Worm (Caenorhabditis elegans): ENCODE results near the gene irld-3.

irld-3 gene

DNA sequence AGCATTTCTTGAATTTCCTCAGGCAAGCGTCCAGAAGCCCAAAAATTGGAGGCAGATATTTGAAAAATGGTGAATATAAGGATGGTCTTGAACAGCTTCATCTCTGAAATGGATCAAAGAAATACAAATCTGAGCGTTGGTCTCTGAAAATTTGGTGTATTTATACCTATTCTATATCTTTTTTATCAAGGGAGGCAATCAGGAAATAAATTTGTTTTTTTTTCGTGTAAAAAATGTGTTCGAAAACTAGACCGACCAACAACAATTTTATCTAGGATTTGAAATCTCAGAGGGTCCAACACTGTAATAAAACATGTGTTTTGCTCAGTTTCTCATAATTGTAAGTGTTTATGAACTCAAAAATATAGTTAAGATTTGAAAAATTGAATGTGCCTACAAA is 16.6 kb downstream of the irld-3 start, which contains the start of gene srt-56:
Gene srt-56 (minus strand): TSS at position 101 of the 400 bp plus-strand sequence.
- TF ChIP-seq nhr-237 (tag; optimal IDR thresholded peaks at IDR 0.05), result no peak

DNA sequence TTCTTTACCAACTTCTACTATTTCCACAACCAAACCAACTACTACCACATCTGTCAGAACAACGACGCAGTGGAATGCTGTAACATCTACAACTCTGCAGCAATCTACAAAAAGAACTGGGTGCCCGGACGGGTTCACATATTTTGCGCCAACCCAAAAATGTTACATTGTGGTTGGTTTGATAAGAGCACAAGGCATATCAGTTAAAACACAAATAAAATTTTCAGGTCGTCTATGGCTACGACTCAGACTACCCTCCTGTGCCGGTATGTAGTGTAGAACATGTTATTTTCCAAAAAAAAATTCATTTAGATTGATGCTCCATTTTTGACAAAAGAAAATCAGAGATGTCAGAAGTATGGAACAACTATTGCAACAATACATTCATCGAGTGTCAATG is 19.2 kb downstream of the irld-3 start:
- no peak for TF ChIP-seq unc-62 (GFP tag; optimal IDR thresholded peaks at IDR 0.05)
- no peak for TF ChIP-seq hlh-1 (tag; optimal IDR thresholded peaks at IDR 0.05)
- TF ChIP-seq bed-3 (GFP tag; optimal IDR thresholded peaks at IDR 0.05), result no peak
- no peak for TF ChIP-seq nhr-2 (tag; optimal IDR thresholded peaks at IDR 0.05)
- no peak for TF ChIP-seq nhr-237 (tag; optimal IDR thresholded peaks at IDR 0.05)
- no peak for TF ChIP-seq unc-120 (tag; optimal IDR thresholded peaks at IDR 0.05; ENCODE audit: poor library complexity, severe bottlenecking)
- no peak for TF ChIP-seq ceh-39 (tag; optimal IDR thresholded peaks at IDR 0.05)
- TF ChIP-seq ceh-43 (GFP tag; optimal IDR thresholded peaks at IDR 0.05), result no peak
- no peak for TF ChIP-seq nhr-28 (tag; optimal IDR thresholded peaks at IDR 0.05)
- TF ChIP-seq zip-8 (tag; optimal IDR thresholded peaks at IDR 0.05), result no peak
- no peak for TF ChIP-seq nhr-12 (tag; optimal IDR thresholded peaks at IDR 0.05)
- no peak for TF ChIP-seq cnd-1 (tag; optimal IDR thresholded peaks at IDR 0.05)
- TF ChIP-seq drap-1 (GFP tag; optimal IDR thresholded peaks at IDR 0.05), result no peak
- no peak for TF ChIP-seq mep-1 (tag; optimal IDR thresholded peaks at IDR 0.05)
- no peak for TF ChIP-seq flh-1 (GFP tag; optimal IDR thresholded peaks at IDR 0.05)
- no peak for TF ChIP-seq unc-39 (tag; optimal IDR thresholded peaks at IDR 0.05)
- no peak for TF ChIP-seq ham-2 (GFP tag; optimal IDR thresholded peaks at IDR 0.05)
- no peak for TF ChIP-seq ces-1 (GFP tag; optimal IDR thresholded peaks at IDR 0.05)
- TF ChIP-seq lin-32 (GFP tag; optimal IDR thresholded peaks at IDR 0.05), result no peak
- TF ChIP-seq lsy-2 (tag; optimal IDR thresholded peaks at IDR 0.05), result no peak

DNA sequence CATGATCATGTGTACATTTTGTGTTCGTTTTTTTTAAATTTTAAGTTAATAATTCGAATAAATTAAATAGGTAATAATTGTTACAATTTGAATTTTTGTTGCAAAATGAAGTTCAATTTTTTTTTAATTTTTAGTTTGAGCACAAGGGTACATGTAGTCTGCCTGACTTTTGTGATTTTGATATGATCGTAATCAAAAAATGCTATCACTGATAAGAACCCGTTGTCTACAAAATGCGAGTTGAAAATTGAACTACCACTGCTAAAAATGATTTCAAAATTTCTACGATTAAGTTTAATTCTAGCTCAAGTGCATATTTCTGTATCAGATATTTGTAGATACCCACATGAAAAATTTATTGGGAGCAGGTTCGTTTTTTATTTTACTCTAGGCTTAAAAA is 20.2 kb downstream of the irld-3 start, which contains the start of gene clec-210:
Gene clec-210 (plus strand): TSS at position 211 of the 400 bp plus-strand sequence.
- TF ChIP-seq nhr-2 (tag; optimal IDR thresholded peaks at IDR 0.05) (no peak), mls-2 (tag; optimal IDR thresholded peaks at IDR 0.05) (no peak), nhr-76 (tag; optimal IDR thresholded peaks at IDR 0.05) (no peak), lin-13 (tag; optimal IDR thresholded peaks at IDR 0.05) (no peak), bed-3 (GFP tag; optimal IDR thresholded peaks at IDR 0.05) (no peak), mab-5 (tag; optimal IDR thresholded peaks at IDR 0.05) (no peak), sptf-1 (tag; optimal IDR thresholded peaks at IDR 0.05) (no peak), unc-39 (tag; optimal IDR thresholded peaks at IDR 0.05) (no peak)

DNA sequence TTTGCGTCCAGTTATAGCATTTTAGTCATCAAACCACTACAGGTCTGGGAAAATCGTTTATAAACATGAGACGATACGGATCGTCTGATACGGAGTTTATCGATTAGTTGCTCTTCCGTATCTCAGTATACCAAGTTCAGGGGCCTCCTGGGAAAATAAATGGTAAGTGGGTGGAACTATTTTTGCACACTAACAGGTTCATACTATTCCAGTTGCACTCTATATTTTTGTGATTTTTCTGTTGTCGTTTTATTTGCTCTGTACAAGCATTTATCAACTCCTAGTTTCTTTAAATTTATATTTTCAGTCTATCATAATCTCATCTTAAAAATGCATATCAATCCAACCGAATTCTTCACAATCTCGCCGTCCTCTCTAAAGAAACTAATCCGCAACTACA is 23.4 kb downstream of the irld-3 start, which contains the start of gene Y73C8C.3:
Gene Y73C8C.3 (plus strand): TSS at position 301 of the 400 bp plus-strand sequence.
- TF ChIP-seq cnd-1 (tag; optimal IDR thresholded peaks at IDR 0.05), result no peak
- no peak for TF ChIP-seq elt-3 (tag; optimal IDR thresholded peaks at IDR 0.05)
- TF ChIP-seq nhr-2 (tag; optimal IDR thresholded peaks at IDR 0.05), result no peak
- no peak for TF ChIP-seq ztf-11 (tag; optimal IDR thresholded peaks at IDR 0.05)
- TF ChIP-seq unc-120 (tag; optimal IDR thresholded peaks at IDR 0.05; ENCODE audit: poor library complexity, severe bottlenecking), result no peak
- TF ChIP-seq sptf-1 (tag; optimal IDR thresholded peaks at IDR 0.05), result no peak
- no peak for TF ChIP-seq lsy-2 (tag; optimal IDR thresholded peaks at IDR 0.05)
- TF ChIP-seq bed-3 (GFP tag; optimal IDR thresholded peaks at IDR 0.05), result no peak
- no peak for TF ChIP-seq lin-32 (GFP tag; optimal IDR thresholded peaks at IDR 0.05)
- TF ChIP-seq mab-5 (tag; optimal IDR thresholded peaks at IDR 0.05), result no peak
- no peak for TF ChIP-seq ceh-83 (GFP tag; optimal IDR thresholded peaks at IDR 0.05)
- TF ChIP-seq drap-1 (GFP tag; optimal IDR thresholded peaks at IDR 0.05), result no peak
- no peak for TF ChIP-seq blmp-1 (tag; optimal IDR thresholded peaks at IDR 0.05)

DNA sequence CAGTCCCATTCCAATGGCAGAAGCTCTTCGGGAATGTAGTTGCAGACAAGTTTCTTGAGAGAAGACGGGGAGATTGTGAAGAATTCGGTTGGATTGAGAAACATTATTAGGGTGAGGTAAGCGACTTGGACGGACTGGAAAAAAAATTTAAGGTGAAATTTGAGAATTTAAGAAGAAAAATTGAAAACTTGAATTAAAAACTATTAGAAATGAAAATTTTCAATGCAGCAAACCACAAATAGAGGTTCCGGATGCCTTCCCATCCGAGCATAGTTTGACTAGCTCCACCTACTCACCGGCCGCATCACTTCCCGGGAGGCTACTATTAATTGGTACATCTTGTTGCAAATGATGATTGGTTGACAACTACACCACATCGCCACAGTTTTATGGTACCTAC is 24.6 kb downstream of the irld-3 start, which contains the start of gene Y73C8C.8:
Gene Y73C8C.8 (minus strand): TSS at position 101 of the 400 bp plus-strand sequence.
- TF ChIP-seq ceh-39 (tag; optimal IDR thresholded peaks at IDR 0.05) (no peak), lsy-2 (tag; optimal IDR thresholded peaks at IDR 0.05) (no peak), ceh-43 (GFP tag; optimal IDR thresholded peaks at IDR 0.05) (no peak), nhr-12 (tag; optimal IDR thresholded peaks at IDR 0.05) (no peak), mep-1 (tag; optimal IDR thresholded peaks at IDR 0.05) (no peak), ham-2 (GFP tag; optimal IDR thresholded peaks at IDR 0.05) (no peak), hlh-1 (tag; optimal IDR thresholded peaks at IDR 0.05) (no peak), drap-1 (GFP tag; optimal IDR thresholded peaks at IDR 0.05) (no peak), snpc-4 (tag; optimal IDR thresholded peaks at IDR 0.05) (no peak), nhr-76 (tag; optimal IDR thresholded peaks at IDR 0.05) (no peak), zip-8 (tag; optimal IDR thresholded peaks at IDR 0.05) (no peak), ces-1 (GFP tag; optimal IDR thresholded peaks at IDR 0.05) (no peak), nhr-237 (tag; optimal IDR thresholded peaks at IDR 0.05) (no peak), pha-4 (tag; optimal IDR thresholded peaks at IDR 0.05) (no peak), unc-62 (GFP tag; optimal IDR thresholded peaks at IDR 0.05) (no peak), lin-13 (tag; optimal IDR thresholded peaks at IDR 0.05) (no peak), blmp-1 (tag; optimal IDR thresholded peaks at IDR 0.05) (no peak), elt-3 (tag; optimal IDR thresholded peaks at IDR 0.05) (no peak), flh-1 (GFP tag; optimal IDR thresholded peaks at IDR 0.05) (no peak)
